Fruit fly (Drosophila melanogaster): ENCODE results near the gene Hel89B.
A peak's percentile ranks its signal among the peaks of the same experiment; 100 is the strongest.

Hel89B gene

dm6 chr3R:16025587-16026223 lies 52.6 kb downstream of the Hel89B start, which contains the start of gene pnr (continued):
- no peak for TF ChIP-seq CG12299 (tag; optimal IDR thresholded peaks at IDR 0.05)
- TF ChIP-seq YL-1 (GFP tag; optimal IDR thresholded peaks at IDR 0.05): no peak
- peak; percentile 54; the same call in 2 of the 3 replicates for TF ChIP-seq CG34224 (GFP tag; IDR thresholded peaks at IDR 0.05; ENCODE audit: partially characterized antibody)
- TF ChIP-seq usp (GFP tag; optimal IDR thresholded peaks at IDR 0.05): no peak
- no peak for TF ChIP-seq ATbp (GFP tag; optimal IDR thresholded peaks at IDR 0.05)
- TF ChIP-seq Mes4 (GFP tag; optimal IDR thresholded peaks at IDR 0.05): peak; percentile 43
- no peak for TF ChIP-seq CG10462 (GFP tag; optimal IDR thresholded peaks at IDR 0.05)
- no peak for TF ChIP-seq dpn (GFP tag; optimal IDR thresholded peaks at IDR 0.05)
- TF ChIP-seq gcm (GFP tag; optimal IDR thresholded peaks at IDR 0.05): peak; percentile 53
- no peak for TF ChIP-seq CG14050 (GFP tag; IDR thresholded peaks at IDR 0.05)
- no peak for TF ChIP-seq CG1529 (GFP tag; optimal IDR thresholded peaks at IDR 0.05)
- peak; percentile 21 for TF ChIP-seq HLHmδ (GFP tag; optimal IDR thresholded peaks at IDR 0.05)
- no peak for TF ChIP-seq ap (GFP tag; IDR thresholded peaks at IDR 0.05)
- TF ChIP-seq NFAT (GFP tag; IDR thresholded peaks at IDR 0.05): no peak
- no peak for TF ChIP-seq Dip2 (GFP tag; IDR thresholded peaks at IDR 0.05)
- no peak for TF ChIP-seq Atf-2 (GFP tag; optimal IDR thresholded peaks at IDR 0.05)
- TF ChIP-seq lab (GFP tag; optimal IDR thresholded peaks at IDR 0.05): peak; percentile 36
- TF ChIP-seq CG8290 (GFP tag; optimal IDR thresholded peaks at IDR 0.05): no peak
- no peak for TF ChIP-seq CG8290 (tag; optimal IDR thresholded peaks at IDR 0.05)
- TF ChIP-seq CTCF (GFP tag; optimal IDR thresholded peaks at IDR 0.05): no peak
- TF ChIP-seq CG9609 (GFP tag; optimal IDR thresholded peaks at IDR 0.05): no peak
- TF ChIP-seq tna (GFP tag; IDR thresholded peaks at IDR 0.05; ENCODE audit: partially characterized antibody): 0 out of 2 replicates have a peak, but pooled peaks have one; percentile 38
- 0 out of 3 replicates have a peak, but pooled peaks have one; percentile 9 for TF ChIP-seq CG11695 (GFP tag; IDR thresholded peaks at IDR 0.05)
- no peak for TF ChIP-seq Ada2b (GFP tag; IDR thresholded peaks at IDR 0.05)
- no peak for TF ChIP-seq eve (GFP tag; optimal IDR thresholded peaks at IDR 0.05)
- no peak for TF ChIP-seq Sox100B (GFP tag; optimal IDR thresholded peaks at IDR 0.05)
- TF ChIP-seq nerfin-1 (tag; optimal IDR thresholded peaks at IDR 0.05): no peak
- no peak for TF ChIP-seq stc (GFP tag; IDR thresholded peaks at IDR 0.05)
- peak; percentile 66 for TF ChIP-seq D (optimal IDR thresholded peaks at IDR 0.05)
- TF ChIP-seq D (GFP tag; optimal IDR thresholded peaks at IDR 0.05): no peak
- no peak for TF ChIP-seq Bdp1 (GFP tag; optimal IDR thresholded peaks at IDR 0.05)
- peak; percentile 50 for TF ChIP-seq CG9727 (GFP tag; optimal IDR thresholded peaks at IDR 0.05)
- TF ChIP-seq dan (GFP tag; IDR thresholded peaks at IDR 0.05): no peak
- peak; percentile 51 for TF ChIP-seq kni (GFP tag; optimal IDR thresholded peaks at IDR 0.05)
- TF ChIP-seq Opbp (GFP tag; IDR thresholded peaks at IDR 0.05; ENCODE audit: partially characterized antibody): no peak
- TF ChIP-seq CG17612 (GFP tag; IDR thresholded peaks at IDR 0.05): no peak
- no peak for TF ChIP-seq D19B (GFP tag; optimal IDR thresholded peaks at IDR 0.05)
- peak; percentile 42 for TF ChIP-seq caup (GFP tag; optimal IDR thresholded peaks at IDR 0.05; ENCODE audit: severe bottlenecking)
- TF ChIP-seq CG33557 (GFP tag; optimal IDR thresholded peaks at IDR 0.05): peak; percentile 30
- TF ChIP-seq abd-A (tag; optimal IDR thresholded peaks at IDR 0.05): peak; percentile 97
- TF ChIP-seq CG1832 (GFP tag; optimal IDR thresholded peaks at IDR 0.05): peak; percentile 95
- no peak for TF ChIP-seq Sin3A (optimal IDR thresholded peaks at IDR 0.05)
- no peak for TF ChIP-seq Gsc (GFP tag; IDR thresholded peaks at IDR 0.05)
- 0 out of 2 replicates have a peak, but pooled peaks have one; percentile 35 for TF ChIP-seq aop (GFP tag; IDR thresholded peaks at IDR 0.05)
- TF ChIP-seq CG14441 (GFP tag; IDR thresholded peaks at IDR 0.05): no peak; the same call in 1 of the 2 replicates
- TF ChIP-seq zfh1 (GFP tag; IDR thresholded peaks at IDR 0.05): no peak
- no peak for TF ChIP-seq Doc2 (GFP tag; IDR thresholded peaks at IDR 0.05)
- no peak for TF ChIP-seq CG30020 (tag; optimal IDR thresholded peaks at IDR 0.05)
- TF ChIP-seq CG11456 (GFP tag; IDR thresholded peaks at IDR 0.05): no peak
- no peak for TF ChIP-seq jing (GFP tag; optimal IDR thresholded peaks at IDR 0.05)
- no peak for TF ChIP-seq Atf3 (GFP tag; optimal IDR thresholded peaks at IDR 0.05)
- TF ChIP-seq fd102C (GFP tag; optimal IDR thresholded peaks at IDR 0.05): no peak
